Fruit fly (Drosophila melanogaster) S2 (cell line): ENCODE data around the gene Egfrap.

Experiments used
- CG8478 ChIP-seq: fragments of >200 bp; optimal IDR thresholded peaks from 2 replicates; lab custom pipeline; 2018
- CTCF ChIP-seq, 2 experiments: fragments of >200 bp; optimal IDR thresholded peaks; 2 replicates each; lab custom pipeline; 2018

DNA sequence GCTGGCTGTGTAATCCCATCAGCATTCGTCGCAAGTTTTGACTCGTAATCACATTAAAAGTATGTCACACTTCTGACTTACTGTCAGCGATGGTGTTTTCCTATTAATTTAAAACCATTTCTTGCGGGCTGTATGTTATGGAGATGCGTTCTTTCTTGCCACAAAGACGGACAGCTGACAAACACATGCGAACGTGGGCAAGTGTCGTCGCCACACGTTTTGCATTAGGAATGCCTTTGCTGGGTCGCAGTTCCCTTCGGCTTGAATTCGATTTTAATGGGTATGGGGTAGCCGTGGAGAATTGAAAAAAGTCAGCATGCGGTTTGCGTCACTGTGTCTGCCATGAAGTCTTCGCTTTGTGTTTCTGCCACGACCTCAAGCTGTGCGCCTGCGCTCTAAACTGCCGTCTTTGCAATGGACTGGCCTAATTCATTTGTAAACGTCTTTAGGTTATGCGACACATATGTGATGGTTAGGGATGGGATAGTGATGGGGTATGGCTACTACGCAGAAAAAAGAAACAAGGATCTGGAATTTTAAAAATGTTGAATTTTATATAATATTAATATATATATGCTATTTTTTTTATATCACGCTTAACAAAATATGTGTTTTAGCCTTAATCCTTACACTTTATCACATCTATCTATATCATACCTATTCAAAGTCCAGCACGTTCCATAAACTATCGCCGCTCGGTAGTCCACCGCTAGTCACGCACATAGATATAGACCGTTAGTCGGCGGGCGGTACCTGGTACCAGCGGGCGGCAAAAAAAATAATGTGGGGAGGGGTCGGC lies 43.4 kb upstream of the Egfrap start:
- TF ChIP-seq CTCF (optimal IDR thresholded peaks at IDR 0.05; lab: Kevin White, UChicago) (no peak), CG8478 (no peak)
